Fruit fly (Drosophila melanogaster): ENCODE measurements around the gene CG43093.

- TF ChIP-seq CG8478 (optimal IDR thresholded peaks at IDR 0.05) (no peak), CTCF (optimal IDR thresholded peaks at IDR 0.05) (no peak)
These were observed 45.7 kb downstream of the CG43093 start, which contains the start of gene Irp-1A for dm6 chr3R:22724149-22724973.

All from S2 (cell line).